Fruit fly (Drosophila melanogaster): ENCODE results near the gene CG34177.

CG34177 gene

dm6 chr2L:4393842-4394421, 39.8 kb upstream of the CG34177 start, which contains the start of gene CG3652 (continued):
- TF ChIP-seq CG7839 (tag; optimal IDR thresholded peaks at IDR 0.05) (no peak), CG8359 (GFP tag; optimal IDR thresholded peaks at IDR 0.05; ENCODE audit: borderline replicate concordance) (no peak), gcm2 (GFP tag; optimal IDR thresholded peaks at IDR 0.05) (no peak), E2f1 (GFP tag; IDR thresholded peaks at IDR 0.05) (no peak), CG11085 (GFP tag; IDR thresholded peaks at IDR 0.05) (no peak), gro (GFP tag; optimal IDR thresholded peaks at IDR 0.05) (no peak), CG17829 (tag; optimal IDR thresholded peaks at IDR 0.05) (peak; percentile 31), pan (optimal IDR thresholded peaks at IDR 0.05) (no peak), pan (GFP tag; optimal IDR thresholded peaks at IDR 0.05 in 1 of 2, IDR thresholded peaks at IDR 0.05 in 1 of 2) (no peak), CG12219 (GFP tag; optimal IDR thresholded peaks at IDR 0.05) (no peak), CG17385 (GFP tag; optimal IDR thresholded peaks at IDR 0.05) (no peak), mam (GFP tag; optimal IDR thresholded peaks at IDR 0.05) (peak; percentile 36), dm (GFP tag; optimal IDR thresholded peaks at IDR 0.05) (peak; percentile 2), CG11560 (tag; IDR thresholded peaks at IDR 0.05) (no peak), Ptx1 (GFP tag; IDR thresholded peaks at IDR 0.05) (peak; percentile 18; the same call in 1 of the 2 replicates), CoRest (tag; optimal IDR thresholded peaks at IDR 0.05) (peak; percentile 67), h (optimal IDR thresholded peaks at IDR 0.05) (no peak), CG1529 (GFP tag; optimal IDR thresholded peaks at IDR 0.05) (no peak), odd (GFP tag; optimal IDR thresholded peaks at IDR 0.05) (no peak), repo (GFP tag; optimal IDR thresholded peaks at IDR 0.05) (no peak)

- TF ChIP-seq Ets65A (GFP tag) (no peak), YL-1 (GFP tag; optimal IDR thresholded peaks at IDR 0.05) (no peak), Ets97D (GFP tag; optimal IDR thresholded peaks at IDR 0.05) (no peak), C15 (GFP tag; IDR thresholded peaks at IDR 0.05) (no peak), CG10543 (GFP tag; optimal IDR thresholded peaks at IDR 0.05) (no peak)
These were observed 33.1 kb upstream of the CG34177 start, which contains the start of gene CG33003 for dm6 chr2L:4400653-4401052. CG33003 (plus strand) TSS chr2L:4400953.

dm6 chr2L:4403013-4403604, 30.6 kb upstream of the CG34177 start, which contains the start of gene Dim1:
Dim1 (plus strand) TSS chr2L:4403251.
- TF ChIP-seq CG5180 (GFP tag; optimal IDR thresholded peaks at IDR 0.05) (no peak), CG18011 (GFP tag; optimal IDR thresholded peaks at IDR 0.05) (no peak), Dip3 (GFP tag; optimal IDR thresholded peaks at IDR 0.05) (no peak), vvl (GFP tag; IDR thresholded peaks at IDR 0.05) (peak; percentile 59; the same call in 1 of the 2 replicates), slp2 (GFP tag; optimal IDR thresholded peaks at IDR 0.05) (no peak), CG11247 (GFP tag; IDR thresholded peaks at IDR 0.05) (no peak), CG10565 (GFP tag; optimal IDR thresholded peaks at IDR 0.05) (no peak), CG3726 (GFP tag; IDR thresholded peaks at IDR 0.05) (no peak), Hr78 (GFP tag; optimal IDR thresholded peaks at IDR 0.05) (no peak), chinmo (GFP tag; IDR thresholded peaks at IDR 0.05; ENCODE audit: partially characterized antibody) (peak; percentile 78; the same call in 1 of the 4 replicates), CG16813 (GFP tag; IDR thresholded peaks at IDR 0.05; ENCODE audit: partially characterized antibody) (peak; percentile 74), Fer1 (GFP tag; optimal IDR thresholded peaks at IDR 0.05) (no peak), Poxn (GFP tag; IDR thresholded peaks at IDR 0.05) (no peak), gem (tag; optimal IDR thresholded peaks at IDR 0.05) (no peak), CG10321 (GFP tag; IDR thresholded peaks at IDR 0.05) (no peak), ftz-f1 (GFP tag; optimal IDR thresholded peaks at IDR 0.05) (no peak), cas (GFP tag; IDR thresholded peaks at IDR 0.05) (no peak), grau (tag; optimal IDR thresholded peaks at IDR 0.05) (no peak), yki (optimal IDR thresholded peaks at IDR 0.05) (no peak), Hr51 (GFP tag; optimal IDR thresholded peaks at IDR 0.05) (no peak), ro (GFP tag; IDR thresholded peaks at IDR 0.05) (no peak), CG3065 (GFP tag; optimal IDR thresholded peaks at IDR 0.05) (no peak), CG8290 (GFP tag; optimal IDR thresholded peaks at IDR 0.05) (no peak), CG8290 (tag; optimal IDR thresholded peaks at IDR 0.05) (no peak), Sox100B (GFP tag; optimal IDR thresholded peaks at IDR 0.05) (no peak)

All from whole organism, embryonic.